Worm (Caenorhabditis elegans) whole organism, early embryonic: ENCODE results near the gene Y53G8AL.4.

Source experiments
- B0310.2 ChIP-seq: sonication (generic microtip); optimal IDR thresholded peaks from 2 replicates; lab custom pipeline; 2016; ENCODE audit warnings: mild to moderate bottlenecking, missing genetic modification characterization, missing compliant biosample characterization
- F13C5.2 ChIP-seq: sonication (generic microtip); optimal IDR thresholded peaks from 2 replicates; lab custom pipeline; 2017; ENCODE audit warnings: mild to moderate bottlenecking, missing genetic modification characterization, inconsistent platforms, missing compliant biosample characterization
- ama-1 ChIP-seq: fragments of 150-350 bp; optimal IDR thresholded peaks from 2 replicates; lab custom pipeline; 2014
- ets-7 ChIP-seq: sonication (generic microtip); optimal IDR thresholded peaks from 2 replicates; lab custom pipeline; 2016; ENCODE audit warnings: missing genotype, missing genetic modification characterization, missing compliant biosample characterization
- flt-1 ChIP-seq: fragments of 200-800 bp; sonication (Bioruptor generic); IDR thresholded peaks from 2 replicates; pipeline ENCODE4 v1.3.6; 2022; ENCODE audit warnings: missing genetic modification characterization, missing compliant biosample characterization
- hmg-4 ChIP-seq: fragments of 200-800 bp; sonication (Bioruptor generic); optimal IDR thresholded peaks from 2 replicates; lab custom pipeline; 2018; ENCODE audit warnings: mild to moderate bottlenecking, missing genetic modification characterization, missing compliant biosample characterization
- hnd-1 ChIP-seq: sonication (generic microtip); optimal IDR thresholded peaks from 2 replicates; lab custom pipeline; 2016; ENCODE audit warnings: missing genetic modification characterization, missing compliant biosample characterization
- scrt-1 ChIP-seq: fragments of 200-800 bp; sonication (Bioruptor generic); IDR thresholded peaks from 2 replicates; pipeline ENCODE4 v1.3.6; 2022; ENCODE audit warnings: missing genetic modification characterization, missing compliant biosample characterization
- tbx-11 ChIP-seq: fragments of 200-800 bp; sonication (Bioruptor generic); IDR thresholded peaks from 2 replicates; pipeline ENCODE4 v1.3.6; 2022; ENCODE audit warnings: missing genetic modification characterization, missing compliant biosample characterization

- TF ChIP-seq scrt-1 (GFP tag; lab: Robert Waterston, UW) = no peak
- no peak for TF ChIP-seq flt-1 (GFP tag; lab: Robert Waterston, UW)
- no peak for TF ChIP-seq ama-1 (lab: Kevin White, UChicago)
- no peak for TF ChIP-seq hnd-1 (tag; lab: Kevin White, UChicago)
- TF ChIP-seq F13C5.2 (tag; lab: Kevin White, UChicago) = no peak
- TF ChIP-seq ets-7 (tag; lab: Kevin White, UChicago) = no peak
- no peak for TF ChIP-seq B0310.2
- TF ChIP-seq hmg-4 (GFP tag; lab: Kevin White, UChicago) = no peak
- no peak for TF ChIP-seq tbx-11 (GFP tag; lab: Robert Waterston, UW)
These were observed 13.2 kb upstream of the Y53G8AL.4 start for ce11 chrIII:3263696-3264095.
